Worm (Caenorhabditis elegans) whole organism, young adult: Measurements from ENCODE around the gene ttll-4.

ENCODE experiments used
- athp-1 ChIP-seq: sonication (generic microtip); optimal IDR thresholded peaks from 2 replicates; lab custom pipeline; 2017; ENCODE audit warnings: mild to moderate bottlenecking, missing genetic modification characterization, missing compliant biosample characterization
- cebp-2 ChIP-seq: fragments of 200-800 bp; sonication (Bioruptor generic); IDR thresholded peaks from 2 replicates; pipeline ENCODE4 v1.3.6; 2022; ENCODE audit warnings: missing genetic modification characterization, missing compliant biosample characterization
- ceh-100 ChIP-seq: fragments of 200-800 bp; sonication (Bioruptor generic); IDR thresholded peaks from 2 replicates; pipeline ENCODE4 v1.3.6; 2022; ENCODE audit warnings: missing genetic modification reagents, missing genetic modification characterization, missing compliant biosample characterization
- ets-4 ChIP-seq: fragments of 200-800 bp; sonication (Bioruptor generic); optimal IDR thresholded peaks from 2 replicates; lab custom pipeline; 2018; ENCODE audit warnings: mild to moderate bottlenecking, missing genetic modification characterization, missing compliant biosample characterization
- hmg-20 ChIP-seq: fragments of 200-800 bp; sonication (Bioruptor generic); IDR thresholded peaks from 2 replicates; pipeline ENCODE4 v1.3.6; 2022; ENCODE audit warnings: missing genetic modification reagents, missing genetic modification characterization, missing compliant biosample characterization
- madf-6 ChIP-seq: fragments of 200-800 bp; sonication (Bioruptor generic); IDR thresholded peaks from 2 replicates; pipeline ENCODE4 v1.3.6; 2022; ENCODE audit warnings: missing genetic modification reagents, missing genetic modification characterization, missing compliant biosample characterization
- mcd-1 ChIP-seq: fragments of 200-800 bp; sonication (Bioruptor generic); IDR thresholded peaks from 2 replicates; pipeline ENCODE4 v1.3.6; 2022; ENCODE audit warnings: missing genetic modification reagents, missing genetic modification characterization, missing compliant biosample characterization
- nhr-179 ChIP-seq: sonication (generic microtip); optimal IDR thresholded peaks from 2 replicates; lab custom pipeline; 2016; ENCODE audit warnings: mild to moderate bottlenecking, missing genetic modification characterization, missing compliant biosample characterization
- pha-4 ChIP-seq: fragments of 150-350 bp; sonication (generic microtip); optimal IDR thresholded peaks from 2 replicates; lab custom pipeline; 2014; ENCODE audit warnings: missing biosample characterization, missing genetic modification reagents, missing genetic modification characterization
- unc-62 ChIP-seq: fragments of 150-350 bp; optimal IDR thresholded peaks from 2 replicates; lab custom pipeline; 2014; ENCODE audit warnings: missing biosample characterization, missing genetic modification reagents, missing genetic modification characterization
- xnd-1 ChIP-seq: sonication (generic microtip); optimal IDR thresholded peaks from 2 replicates; lab custom pipeline; 2016; ENCODE audit warnings: missing genotype, missing genetic modification reagents, missing genetic modification characterization, missing compliant biosample characterization

ce11 chrIII:10118818-10119217 lies 5.2 kb upstream of the ttll-4 start, which contains the start of gene ZK1128.3:
- TF ChIP-seq xnd-1, result no peak
- no peak for TF ChIP-seq ceh-100 (GFP tag; lab: Robert Waterston, UW)
- TF ChIP-seq madf-6, result no peak
- TF ChIP-seq ets-4 (GFP tag; lab: Kevin White, UChicago), result no peak
- TF ChIP-seq cebp-2, result no peak
- TF ChIP-seq hmg-20 (GFP tag; lab: Robert Waterston, UW), result no peak
- no peak for TF ChIP-seq unc-62 (GFP tag; lab: Kevin White, UChicago)
- TF ChIP-seq pha-4, result no peak
- TF ChIP-seq nhr-179 (tag; lab: Kevin White, UChicago), result no peak
- TF ChIP-seq mcd-1 (GFP tag; lab: Robert Waterston, UW), result no peak
- no peak for TF ChIP-seq athp-1 (tag; lab: Kevin White, UChicago)
